Fruit fly (Drosophila melanogaster): ENCODE measurements around the gene CG14005.

DNA sequence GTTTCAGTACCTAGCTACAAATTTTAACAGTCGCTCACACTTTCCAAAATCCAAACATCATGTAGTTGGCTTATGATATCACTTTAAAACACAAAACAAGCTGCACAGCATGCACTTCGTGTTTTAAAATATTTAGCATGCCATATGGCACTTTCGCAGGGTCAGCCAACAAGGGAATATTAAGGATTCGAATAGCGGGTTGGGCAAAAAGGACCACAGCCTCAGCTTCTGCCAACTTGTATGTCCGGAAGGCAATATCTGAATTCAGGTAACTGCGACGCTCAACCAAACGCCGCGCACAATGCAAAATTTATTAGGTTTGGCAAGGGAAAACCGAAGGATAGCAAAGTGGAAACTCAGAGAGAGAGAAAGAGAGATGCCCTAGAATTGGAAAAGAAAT, 12.5 kb downstream of the CG14005 start:
- TF ChIP-seq h (optimal IDR thresholded peaks at IDR 0.05) (no peak), Myc (optimal IDR thresholded peaks at IDR 0.05) (no peak), insv (optimal IDR thresholded peaks at IDR 0.05) (no peak)

Data from Kc167 (cell line).